Worm (Caenorhabditis elegans) whole organism, L4 larva: ENCODE data around the gene ugt-11.
A peak's percentile ranks its signal among the peaks of the same experiment; 100 is the strongest.

Experiments used
- F49E8.2 ChIP-seq: sonication (generic microtip); optimal IDR thresholded peaks from 2 replicates; lab custom pipeline; 2016; ENCODE audit warnings: missing compliant biosample characterization, mild to moderate bottlenecking, missing genetic modification characterization, borderline replicate concordance
- R02D3.7 ChIP-seq: fragments of 150-350 bp; sonication (generic microtip); optimal IDR thresholded peaks from 3 replicates; lab custom pipeline; 2014; ENCODE audit warnings: missing biosample characterization, missing genetic modification characterization
- Y48G9A.11 ChIP-seq: fragments of 200-800 bp; sonication (Bioruptor generic); IDR thresholded peaks from 2 replicates; pipeline ENCODE4 v1.3.6; 2022; ENCODE audit warnings: missing genetic modification reagents, missing genetic modification characterization, missing compliant biosample characterization
- Y5F2A.4 ChIP-seq: fragments of 200-800 bp; sonication (Bioruptor generic); optimal IDR thresholded peaks from 2 replicates; lab custom pipeline; 2018; ENCODE audit warnings: mild to moderate bottlenecking, missing genetic modification characterization, missing compliant biosample characterization
- aha-1 ChIP-seq: fragments of 150-350 bp; peaks from one replicate; lab custom pipeline; 2014; ENCODE audit warnings: missing biosample characterization, missing genetic modification characterization
- ceh-62 ChIP-seq: sonication (generic microtip); optimal IDR thresholded peaks from 2 replicates; lab custom pipeline; 2017; ENCODE audit warnings: missing biosample characterization, missing genetic modification characterization
- ceh-82 ChIP-seq: sonication (generic microtip); optimal IDR thresholded peaks from 2 replicates; lab custom pipeline; 2017; ENCODE audit warnings: missing biosample characterization, missing genetic modification characterization
- ces-1 ChIP-seq: fragments of 150-350 bp; sonication (generic microtip); optimal IDR thresholded peaks from 4 replicates; lab custom pipeline; 2014; ENCODE audit warnings: missing biosample characterization, missing genetic modification reagents, missing genetic modification characterization
- cey-2 ChIP-seq: sonication (generic microtip); optimal IDR thresholded peaks from 3 replicates; lab custom pipeline; 2017; ENCODE audit warnings: missing genetic modification characterization, mild to moderate bottlenecking, missing compliant biosample characterization, antibody characterized with exemption, borderline replicate concordance; ENCODE audit not compliant: insufficient read depth
- daf-16 ChIP-seq, 3 experiments: sonication (generic microtip); optimal IDR thresholded peaks; 2 replicates each; lab custom pipeline; 2016 to 2017; ENCODE audit warnings: missing genetic modification characterization in 3 of 3, missing genetic modification reagents in 3 of 3, mild to moderate bottlenecking in 2 of 3, missing compliant biosample characterization in 2 of 3, missing biosample characterization in 1 of 3, moderate library complexity in 1 of 3
- dmd-6 ChIP-seq: fragments of 200-800 bp; sonication (Bioruptor generic); IDR thresholded peaks from 2 replicates; pipeline ENCODE4 v1.3.6; 2022; ENCODE audit warnings: missing genetic modification reagents, missing genetic modification characterization, missing compliant biosample characterization
- dmd-8 ChIP-seq: fragments of 200-800 bp; sonication (Bioruptor generic); IDR thresholded peaks from 2 replicates; pipeline ENCODE4 v1.3.6; 2022; ENCODE audit warnings: missing genetic modification characterization, missing compliant biosample characterization
- duxl-1 ChIP-seq: sonication (generic microtip); optimal IDR thresholded peaks from 2 replicates; lab custom pipeline; 2016; ENCODE audit warnings: mild to moderate bottlenecking, missing genetic modification characterization, moderate library complexity, missing compliant biosample characterization; ENCODE audit not compliant: poor library complexity
- dve-1 ChIP-seq: sonication (generic microtip); optimal IDR thresholded peaks from 2 replicates; lab custom pipeline; 2017; ENCODE audit warnings: antibody characterized with exemption, mild to moderate bottlenecking, missing genetic modification characterization, missing compliant biosample characterization; ENCODE audit not compliant: insufficient read depth
- egl-43 ChIP-seq: fragments of 200-800 bp; sonication (Bioruptor generic); IDR thresholded peaks from 2 replicates; pipeline ENCODE4 v1.3.6; 2022; ENCODE audit warnings: missing genetic modification reagents, missing genetic modification characterization, missing compliant biosample characterization
- hlh-11 ChIP-seq: fragments of 200-800 bp; sonication (Bioruptor generic); optimal IDR thresholded peaks from 2 replicates; lab custom pipeline; 2018; ENCODE audit warnings: mild to moderate bottlenecking, missing genetic modification characterization, missing compliant biosample characterization
- hlh-30 ChIP-seq: sonication (generic microtip); optimal IDR thresholded peaks from 2 replicates; lab custom pipeline; 2017; ENCODE audit warnings: antibody characterized with exemption, mild to moderate bottlenecking, missing genetic modification characterization, missing compliant biosample characterization; ENCODE audit not compliant: insufficient read depth
- hmg-1.1 ChIP-seq: fragments of 200-800 bp; sonication (Bioruptor generic); IDR thresholded peaks from 2 replicates; pipeline ENCODE4 v1.3.6; 2022; ENCODE audit warnings: missing genetic modification reagents, missing genetic modification characterization, missing compliant biosample characterization
- lin-15B ChIP-seq: fragments of 150-350 bp; sonication (generic microtip); optimal IDR thresholded peaks from 3 replicates; lab custom pipeline; 2014; ENCODE audit warnings: missing biosample characterization, missing genetic modification characterization
- lin-38 ChIP-seq: fragments of 200-800 bp; sonication (Bioruptor generic); IDR thresholded peaks from 2 replicates; pipeline ENCODE4 v1.3.6; 2022; ENCODE audit warnings: missing genetic modification reagents, missing genetic modification characterization, missing compliant biosample characterization
- lin-39 ChIP-seq: fragments of 150-350 bp; optimal IDR thresholded peaks from 2 replicates; lab custom pipeline; 2014; ENCODE audit warnings: missing biosample characterization, missing genetic modification reagents, missing genetic modification characterization
- lsy-2 ChIP-seq, 2 experiments: fragments of 150-350 bp in 1 of 2; sonication (generic microtip) in 1 of 2; optimal IDR thresholded peaks; 2 replicates each; lab custom pipeline; 2014 to 2017; ENCODE audit warnings: missing biosample characterization in 2 of 2, missing genetic modification characterization in 2 of 2
- madf-5 ChIP-seq, 2 experiments: fragments of 200-800 bp; sonication (Bioruptor generic); IDR thresholded peaks; 2 replicates each; pipeline ENCODE4 v1.3.6; 2022; ENCODE audit warnings: missing compliant biosample characterization in 2 of 2, missing genetic modification characterization in 2 of 2
- mdt-29 ChIP-seq: fragments of 200-800 bp; sonication (Bioruptor generic); IDR thresholded peaks from 2 replicates; pipeline ENCODE4 v1.3.6; 2022; ENCODE audit warnings: missing genetic modification reagents, missing genetic modification characterization, missing compliant biosample characterization
- mep-1 ChIP-seq: fragments of 150-350 bp; sonication (generic microtip); optimal IDR thresholded peaks from 3 replicates; lab custom pipeline; 2014; ENCODE audit warnings: missing biosample characterization, missing genetic modification characterization
- nhr-102 ChIP-seq: sonication (generic microtip); optimal IDR thresholded peaks from 2 replicates; lab custom pipeline; 2016; ENCODE audit warnings: mild to moderate bottlenecking, missing genetic modification characterization, moderate library complexity, missing compliant biosample characterization
- nhr-11 ChIP-seq: fragments of 150-350 bp; optimal IDR thresholded peaks from 2 replicates; lab custom pipeline; 2014; ENCODE audit warnings: missing biosample characterization, missing genetic modification characterization
- nhr-28 ChIP-seq: fragments of 150-350 bp; optimal IDR thresholded peaks from 2 replicates; lab custom pipeline; 2014; ENCODE audit warnings: missing biosample characterization, missing genetic modification characterization
- nhr-48 ChIP-seq: sonication (generic microtip); optimal IDR thresholded peaks from 2 replicates; lab custom pipeline; 2016; ENCODE audit warnings: mild to moderate bottlenecking, missing genetic modification characterization, missing compliant biosample characterization
- nhr-77 ChIP-seq: fragments of 150-350 bp; optimal IDR thresholded peaks from 2 replicates; lab custom pipeline; 2014; ENCODE audit warnings: missing biosample characterization, missing genetic modification characterization
- php-3 ChIP-seq: fragments of 200-800 bp; sonication (Bioruptor generic); IDR thresholded peaks from 2 replicates; pipeline ENCODE4 v1.3.6; 2022; ENCODE audit warnings: missing genetic modification reagents, missing genetic modification characterization, missing compliant biosample characterization
- pqm-1 ChIP-seq: sonication (generic microtip); optimal IDR thresholded peaks from 2 replicates; lab custom pipeline; 2017; ENCODE audit warnings: missing biosample characterization, missing genetic modification characterization
- tag-97 ChIP-seq: fragments of 200-800 bp; sonication (Bioruptor generic); IDR thresholded peaks from 2 replicates; pipeline ENCODE4 v1.3.6; 2022; ENCODE audit warnings: missing genetic modification characterization, missing compliant biosample characterization
- ztf-7 ChIP-seq: fragments of 150-350 bp; optimal IDR thresholded peaks from 2 replicates; lab custom pipeline; 2014; ENCODE audit warnings: missing biosample characterization, missing genetic modification characterization

ugt-11 gene

ce11 chrV:4889976-4890479, 4.8 kb downstream of the ugt-11 start, which contains the start of gene T19H12.2 (continued):
- TF ChIP-seq lin-38 (peak; percentile 98), daf-16 (GFP tag; optimal IDR thresholded peaks at IDR 0.05; lab: Kevin White, UChicago) (no peak), daf-16 (tag; optimal IDR thresholded peaks at IDR 0.05; lab: Kevin White, UChicago) (no peak), ceh-82 (tag; lab: Kevin White, UChicago) (no peak), aha-1 (no peak), F49E8.2 (tag; lab: Kevin White, UChicago) (peak; percentile 85), lsy-2 (tag; optimal IDR thresholded peaks at IDR 0.05; lab: Kevin White, UChicago) (no peak)

- no peak for TF ChIP-seq ceh-82 (tag; lab: Kevin White, UChicago)
- peak; percentile 71 for TF ChIP-seq pqm-1 (tag; lab: Kevin White, UChicago)
- no peak for TF ChIP-seq mdt-29 (GFP tag; lab: Robert Waterston, UW)
- peak; percentile 60 for TF ChIP-seq dmd-6
- TF ChIP-seq ztf-7 (tag; lab: Kevin White, UChicago): peak; percentile 57
- TF ChIP-seq nhr-48: no peak
- no peak for TF ChIP-seq daf-16 (GFP tag; optimal IDR thresholded peaks at IDR 0.05; lab: Kevin White, UChicago)
- TF ChIP-seq daf-16 (tag; optimal IDR thresholded peaks at IDR 0.05; lab: Kevin White, UChicago): peak; percentile 54
- no peak for TF ChIP-seq egl-43 (GFP tag; lab: Robert Waterston, UW)
- no peak for TF ChIP-seq dmd-8 (GFP tag; lab: Robert Waterston, UW)
- TF ChIP-seq nhr-28 (tag; lab: Kevin White, UChicago): peak; percentile 93
- TF ChIP-seq mep-1 (tag; lab: Kevin White, UChicago): peak; percentile 18
- peak; percentile 35 for TF ChIP-seq dve-1 (tag; lab: Kevin White, UChicago)
- no peak for TF ChIP-seq duxl-1 (tag; lab: Kevin White, UChicago)
- TF ChIP-seq cey-2 (tag; lab: Kevin White, UChicago): no peak
- TF ChIP-seq nhr-102 (tag; lab: Kevin White, UChicago): peak; percentile 28
- TF ChIP-seq nhr-77 (tag; lab: Kevin White, UChicago): peak; percentile 58
- TF ChIP-seq hlh-11: peak; percentile 37
- peak; percentile 18 for TF ChIP-seq hlh-30 (tag; lab: Kevin White, UChicago)
- no peak for TF ChIP-seq ceh-62
- TF ChIP-seq, all 104 proteins: peak for 11
These were observed 5.4 kb downstream of the ugt-11 start, which contains the start of gene ugt-12 for ce11 chrV:4889477-4889876. TSS of gene ugt-12 (minus strand) at chrV:4889629.

- TF ChIP-seq Y48G9A.11 (GFP tag; lab: Robert Waterston, UW) (no peak), Y5F2A.4 (GFP tag; lab: Kevin White, UChicago) (no peak), dve-1 (tag; lab: Kevin White, UChicago) (no peak), lin-39 (tag; lab: Kevin White, UChicago) (no peak), R02D3.7 (no peak), nhr-11 (tag; lab: Kevin White, UChicago) (no peak), madf-5 (GFP tag; IDR thresholded peaks at IDR 0.05; lab: Robert Waterston, UW) (no peak), tag-97 (GFP tag; lab: Robert Waterston, UW) (no peak), ces-1 (GFP tag; lab: Kevin White, UChicago) (no peak), pqm-1 (tag; lab: Kevin White, UChicago) (no peak), hmg-1.1 (GFP tag; lab: Robert Waterston, UW) (no peak), lin-15B (no peak), php-3 (no peak), mdt-29 (GFP tag; lab: Robert Waterston, UW) (no peak), ceh-62 (no peak), hlh-30 (tag; lab: Kevin White, UChicago) (no peak), nhr-28 (tag; lab: Kevin White, UChicago) (no peak)
- TF ChIP-seq, all 104 proteins: peak for 0
These were observed 9.5 kb downstream of the ugt-11 start, which contains the start of gene T19H12.3 for ce11 chrV:4885372-4885771. TSS of gene T19H12.3 (plus strand) at chrV:4885672.
